Worm (Caenorhabditis elegans) whole organism, late embryonic: Measurements from ENCODE around the gene alg-1.

Experiments
- ceh-18 ChIP-seq: sonication (generic microtip); optimal IDR thresholded peaks from 2 replicates; lab custom pipeline; 2016; ENCODE audit warnings: missing genetic modification characterization, missing compliant biosample characterization
- ceh-19 ChIP-seq: fragments of 200-800 bp; sonication (Bioruptor generic); optimal IDR thresholded peaks from 2 replicates; lab custom pipeline; 2018; ENCODE audit warnings: mild to moderate bottlenecking, missing genetic modification characterization, missing compliant biosample characterization
- ceh-22 ChIP-seq: sonication (generic microtip); optimal IDR thresholded peaks from 2 replicates; lab custom pipeline; 2017; ENCODE audit warnings: missing biosample characterization, missing genetic modification characterization
- ceh-30 ChIP-seq: fragments of 150-350 bp; optimal IDR thresholded peaks from 2 replicates; lab custom pipeline; 2014; ENCODE audit warnings: missing biosample characterization, missing genetic modification characterization
- ceh-34 ChIP-seq: sonication (generic microtip); optimal IDR thresholded peaks from 2 replicates; lab custom pipeline; 2016; ENCODE audit warnings: mild to moderate bottlenecking, missing genetic modification characterization, missing compliant biosample characterization
- ceh-45 ChIP-seq: fragments of 200-800 bp; sonication (Bioruptor generic); IDR thresholded peaks from 2 replicates; pipeline ENCODE4 v1.3.6; 2022; ENCODE audit warnings: missing genetic modification reagents, missing genetic modification characterization, missing compliant biosample characterization
- ceh-48 ChIP-seq: sonication (generic microtip); optimal IDR thresholded peaks from 2 replicates; lab custom pipeline; 2016; ENCODE audit warnings: missing genetic modification characterization, inconsistent platforms, missing compliant biosample characterization
- ceh-6 ChIP-seq: fragments of 200-800 bp; sonication (Bioruptor generic); optimal IDR thresholded peaks from 2 replicates; lab custom pipeline; 2018; ENCODE audit warnings: mild to moderate bottlenecking, missing genetic modification characterization, missing compliant biosample characterization
- ceh-9 ChIP-seq: sonication (generic microtip); optimal IDR thresholded peaks from 2 replicates; lab custom pipeline; 2016; ENCODE audit warnings: mild to moderate bottlenecking, missing genetic modification characterization, inconsistent platforms, missing compliant biosample characterization
- dve-1 ChIP-seq: sonication (generic microtip); optimal IDR thresholded peaks from 2 replicates; lab custom pipeline; 2017; ENCODE audit warnings: antibody characterized with exemption, mild to moderate bottlenecking, missing genetic modification characterization, missing compliant biosample characterization
- ets-4 ChIP-seq: sonication (generic microtip); optimal IDR thresholded peaks from 2 replicates; lab custom pipeline; 2016; ENCODE audit warnings: missing genetic modification characterization, missing compliant biosample characterization
- eyg-1 ChIP-seq: sonication (generic microtip); optimal IDR thresholded peaks from 2 replicates; lab custom pipeline; 2016; ENCODE audit warnings: missing genotype, missing genetic modification characterization, missing compliant biosample characterization
- gmeb-2 ChIP-seq: sonication (generic microtip); optimal IDR thresholded peaks from 2 replicates; lab custom pipeline; 2016; ENCODE audit warnings: missing genetic modification characterization, inconsistent platforms, missing compliant biosample characterization
- hlh-15 ChIP-seq: sonication (generic microtip); optimal IDR thresholded peaks from 2 replicates; lab custom pipeline; 2016; ENCODE audit warnings: missing genetic modification characterization, missing compliant biosample characterization
- hlh-6 ChIP-seq: sonication (generic microtip); optimal IDR thresholded peaks from 2 replicates; lab custom pipeline; 2016; ENCODE audit warnings: missing genotype, missing genetic modification characterization, missing compliant biosample characterization
- hlh-8 ChIP-seq: sonication (generic microtip); optimal IDR thresholded peaks from 2 replicates; lab custom pipeline; 2016; ENCODE audit warnings: missing genotype, missing genetic modification characterization, missing compliant biosample characterization
- lim-6 ChIP-seq: sonication (generic microtip); optimal IDR thresholded peaks from 2 replicates; lab custom pipeline; 2016; ENCODE audit warnings: missing genetic modification characterization, missing compliant biosample characterization
- lin-11 ChIP-seq: fragments of 200-800 bp; sonication (Bioruptor generic); optimal IDR thresholded peaks from 2 replicates; lab custom pipeline; 2018; ENCODE audit warnings: mild to moderate bottlenecking, missing genetic modification characterization, missing compliant biosample characterization
- npax-4 ChIP-seq: sonication (generic microtip); optimal IDR thresholded peaks from 2 replicates; lab custom pipeline; 2016; ENCODE audit warnings: missing genetic modification characterization, missing compliant biosample characterization
- odd-2 ChIP-seq: sonication (generic microtip); optimal IDR thresholded peaks from 2 replicates; lab custom pipeline; 2017; ENCODE audit warnings: antibody characterized with exemption, mild to moderate bottlenecking, missing genetic modification characterization, missing compliant biosample characterization
- pqm-1 ChIP-seq: sonication (generic microtip); optimal IDR thresholded peaks from 2 replicates; lab custom pipeline; 2016; ENCODE audit warnings: missing genetic modification characterization, missing compliant biosample characterization
- pros-1 ChIP-seq: fragments of 150-350 bp; optimal IDR thresholded peaks from 2 replicates; lab custom pipeline; 2014; ENCODE audit warnings: missing biosample characterization, missing genetic modification reagents, missing genetic modification characterization
- rnt-1 ChIP-seq: sonication (generic microtip); optimal IDR thresholded peaks from 2 replicates; lab custom pipeline; 2016; ENCODE audit warnings: missing genetic modification characterization, missing compliant biosample characterization
- sdc-2 ChIP-seq: sonication (generic microtip); optimal IDR thresholded peaks from 2 replicates; lab custom pipeline; 2016; ENCODE audit warnings: missing genotype, missing genetic modification characterization, missing compliant biosample characterization
- sox-4 ChIP-seq: sonication (generic microtip); optimal IDR thresholded peaks from 2 replicates; lab custom pipeline; 2017; ENCODE audit warnings: mild to moderate bottlenecking, missing genetic modification characterization, inconsistent platforms, missing compliant biosample characterization
- tbx-7 ChIP-seq: sonication (generic microtip); optimal IDR thresholded peaks from 2 replicates; lab custom pipeline; 2016; ENCODE audit warnings: missing genotype, missing genetic modification characterization, missing compliant biosample characterization
- unc-55 ChIP-seq: sonication (generic microtip); optimal IDR thresholded peaks from 2 replicates; lab custom pipeline; 2017; ENCODE audit warnings: missing biosample characterization, missing genetic modification reagents, missing genetic modification characterization
- unc-86 ChIP-seq: sonication (generic microtip); optimal IDR thresholded peaks from 2 replicates; lab custom pipeline; 2016; ENCODE audit warnings: missing genetic modification characterization, missing compliant biosample characterization
- ztf-16 ChIP-seq: sonication (generic microtip); optimal IDR thresholded peaks from 2 replicates; lab custom pipeline; 2017; ENCODE audit warnings: missing genetic modification characterization, missing compliant biosample characterization

alg-1 gene

ce11 chrX:13948810-13949209, at the start of gene alg-1:
TSS of gene alg-1 (plus strand) at chrX:13949110.
- TF ChIP-seq ets-4 (no peak), ztf-16 (tag; lab: Kevin White, UChicago) (no peak), hlh-15 (tag; lab: Kevin White, UChicago) (no peak)

ce11 chrX:13900047-13900446, 48.9 kb upstream of the alg-1 start, which contains the start of gene sra-38:
TSS of gene sra-38 (minus strand) at chrX:13900147.
- TF ChIP-seq odd-2 (tag; lab: Kevin White, UChicago) (no peak), ceh-45 (GFP tag; lab: Robert Waterston, UW) (no peak), dve-1 (tag; lab: Kevin White, UChicago) (no peak), hlh-6 (tag; lab: Kevin White, UChicago) (no peak), pros-1 (no peak), sox-4 (tag; lab: Kevin White, UChicago) (no peak), ceh-19 (GFP tag; lab: Kevin White, UChicago) (no peak), lim-6 (tag; lab: Kevin White, UChicago) (no peak), sdc-2 (tag; lab: Kevin White, UChicago) (no peak)

ce11 chrX:13903328-13903727, 45.6 kb upstream of the alg-1 start, which contains the start of gene sra-39:
TSS of gene sra-39 (minus strand) at chrX:13903428.
- TF ChIP-seq npax-4 (tag; lab: Kevin White, UChicago) (no peak), ceh-9 (tag; lab: Kevin White, UChicago) (no peak), tbx-7 (no peak)

- TF ChIP-seq lin-11 (tag; lab: Kevin White, UChicago) = no peak
- TF ChIP-seq ztf-16 (tag; lab: Kevin White, UChicago) = no peak
These were observed 45.1 kb upstream of the alg-1 start for ce11 chrX:13903769-13904168.

- TF ChIP-seq hlh-6 (tag; lab: Kevin White, UChicago) (no peak), npax-4 (tag; lab: Kevin White, UChicago) (no peak), ceh-30 (tag; lab: Kevin White, UChicago) (no peak), unc-55 (GFP tag; lab: Kevin White, UChicago) (no peak), odd-2 (tag; lab: Kevin White, UChicago) (no peak), ceh-22 (tag; lab: Kevin White, UChicago) (no peak), ceh-6 (GFP tag; lab: Kevin White, UChicago) (no peak), unc-86 (tag; lab: Kevin White, UChicago) (no peak)
These were observed 39.1 kb upstream of the alg-1 start, which contains the start of gene Y26E6A.3 for ce11 chrX:13909850-13910249. TSS of gene Y26E6A.3 (minus strand) at chrX:13909950.

- no peak for TF ChIP-seq ceh-48 (tag; lab: Kevin White, UChicago)
- TF ChIP-seq hlh-8 (tag; lab: Kevin White, UChicago) = no peak
- TF ChIP-seq ceh-30 (tag; lab: Kevin White, UChicago) = no peak
- TF ChIP-seq lin-11 (tag; lab: Kevin White, UChicago) = no peak
- no peak for TF ChIP-seq gmeb-2 (tag; lab: Kevin White, UChicago)
- no peak for TF ChIP-seq hlh-6 (tag; lab: Kevin White, UChicago)
- TF ChIP-seq pqm-1 = no peak
- no peak for TF ChIP-seq ceh-6 (GFP tag; lab: Kevin White, UChicago)
- TF ChIP-seq eyg-1 (tag; lab: Kevin White, UChicago) = no peak
- no peak for TF ChIP-seq sdc-2 (tag; lab: Kevin White, UChicago)
These were observed 35.3 kb upstream of the alg-1 start for ce11 chrX:13913641-13914040.

- TF ChIP-seq gmeb-2 (tag; lab: Kevin White, UChicago) (no peak), rnt-1 (tag; lab: Kevin White, UChicago) (no peak), hlh-15 (tag; lab: Kevin White, UChicago) (no peak), ceh-34 (tag; lab: Kevin White, UChicago) (no peak), ceh-18 (tag; lab: Kevin White, UChicago) (no peak), ceh-19 (GFP tag; lab: Kevin White, UChicago) (no peak)
These were observed 34.6 kb upstream of the alg-1 start, which contains the start of gene Y26E6A.2 for ce11 chrX:13914289-13914688. TSS of gene Y26E6A.2 (minus strand) at chrX:13914389.
